Fruit fly (Drosophila melanogaster): Measurements from ENCODE around the gene CG7384.

CG7384 gene

dm6 chr2L:10499608-10500007 lies 10.6 kb downstream of the CG7384 start (continued):
- peak; percentile 37; the same call in 1 of the 2 replicates for TF ChIP-seq rib (GFP tag; IDR thresholded peaks at IDR 0.05)

dm6 chr2L:10497106-10497800 lies 13.0 kb downstream of the CG7384 start:
- TF ChIP-seq CG30431 (GFP tag; optimal IDR thresholded peaks at IDR 0.05), result no peak
- peak; percentile 12 for TF ChIP-seq CG12071 (GFP tag; optimal IDR thresholded peaks at IDR 0.05)
- TF ChIP-seq CG17612 (GFP tag; IDR thresholded peaks at IDR 0.05), result no peak
- TF ChIP-seq CG10654 (GFP tag; optimal IDR thresholded peaks at IDR 0.05), result no peak
- peak; percentile 23 for TF ChIP-seq CG9727 (GFP tag; optimal IDR thresholded peaks at IDR 0.05)
- TF ChIP-seq tap (tag; optimal IDR thresholded peaks at IDR 0.05), result no peak
- TF ChIP-seq CG8089 (GFP tag; optimal IDR thresholded peaks at IDR 0.05), result peak; percentile 23
- TF ChIP-seq CG17359 (tag; optimal IDR thresholded peaks at IDR 0.05), result peak; percentile 20
- TF ChIP-seq CG17328 (GFP tag; IDR thresholded peaks at IDR 0.05), result peak; percentile 15; the same call in 1 of the 2 replicates
- TF ChIP-seq salm (tag; optimal IDR thresholded peaks at IDR 0.05), result peak; percentile 1
- peak; percentile 14 for TF ChIP-seq CG1792 (GFP tag; optimal IDR thresholded peaks at IDR 0.05)
- TF ChIP-seq toy (GFP tag; IDR thresholded peaks at IDR 0.05), result no peak
- TF ChIP-seq Asciz (GFP tag; optimal IDR thresholded peaks at IDR 0.05), result peak; percentile 65
- peak; percentile 1 for TF ChIP-seq CG33213 (GFP tag; optimal IDR thresholded peaks at IDR 0.05)
- peak in 1 of 2 experiments; percentile 18 for TF ChIP-seq Hr78 (GFP tag; optimal IDR thresholded peaks at IDR 0.05)
- peak; percentile 81 for TF ChIP-seq sens (GFP tag)
- no peak for TF ChIP-seq HmgD (GFP tag; optimal IDR thresholded peaks at IDR 0.05)
- peak; percentile 52 for TF ChIP-seq CG6813 (GFP tag; optimal IDR thresholded peaks at IDR 0.05)
- TF ChIP-seq CG11695 (GFP tag; IDR thresholded peaks at IDR 0.05), result no peak
- TF ChIP-seq ATbp (GFP tag; optimal IDR thresholded peaks at IDR 0.05), result peak; percentile 53
- TF ChIP-seq nau (GFP tag; optimal IDR thresholded peaks at IDR 0.05), result no peak
- no peak for TF ChIP-seq Dip3 (GFP tag; optimal IDR thresholded peaks at IDR 0.05)
- TF ChIP-seq Xrp1 (GFP tag; IDR thresholded peaks at IDR 0.05), result peak; percentile 62
- no peak for TF ChIP-seq CG8290 (GFP tag; optimal IDR thresholded peaks at IDR 0.05)
- no peak for TF ChIP-seq CG8290 (tag; optimal IDR thresholded peaks at IDR 0.05)
- TF ChIP-seq bcd (GFP tag; optimal IDR thresholded peaks at IDR 0.05), result no peak
- no peak for TF ChIP-seq sc (optimal IDR thresholded peaks at IDR 0.05)
- peak; percentile 32 for TF ChIP-seq sc (GFP tag; optimal IDR thresholded peaks at IDR 0.05)
- TF ChIP-seq Pdp1 (GFP tag; optimal IDR thresholded peaks at IDR 0.05), result peak in 1 of 2 experiments; percentile 18
- peak; percentile 33 for TF ChIP-seq Blimp-1 (GFP tag; optimal IDR thresholded peaks at IDR 0.05)
- peak; percentile 11 for TF ChIP-seq CG14710 (tag; optimal IDR thresholded peaks at IDR 0.05)
- TF ChIP-seq CG8359 (GFP tag; optimal IDR thresholded peaks at IDR 0.05; ENCODE audit: borderline replicate concordance), result peak; percentile 3
- 0 out of 3 replicates have a peak, but pooled peaks have one; percentile 38 for TF ChIP-seq ci (GFP tag; IDR thresholded peaks at IDR 0.05)
- TF ChIP-seq CG2875 (GFP tag; optimal IDR thresholded peaks at IDR 0.05), result peak; percentile 48
- TF ChIP-seq gsb-n (tag; optimal IDR thresholded peaks at IDR 0.05), result peak; percentile 36
- peak; percentile 16 for TF ChIP-seq CG17568 (GFP tag; optimal IDR thresholded peaks at IDR 0.05)
- TF ChIP-seq bab2 (GFP tag; optimal IDR thresholded peaks at IDR 0.05), result peak; percentile 52
- TF ChIP-seq CG3407 (GFP tag; optimal IDR thresholded peaks at IDR 0.05), result peak; percentile 63
- TF ChIP-seq CG2712 (tag; optimal IDR thresholded peaks at IDR 0.05), result peak; percentile 6
- TF ChIP-seq dysf (GFP tag; IDR thresholded peaks at IDR 0.05), result peak; percentile 20; the same call in 1 of the 3 replicates
- no peak for TF ChIP-seq D19A (tag; optimal IDR thresholded peaks at IDR 0.05)
- no peak for TF ChIP-seq fd3F (GFP tag; optimal IDR thresholded peaks at IDR 0.05)
- TF ChIP-seq Vsx1 (GFP tag; optimal IDR thresholded peaks at IDR 0.05), result peak; percentile 25
- TF ChIP-seq CG15696 (tag; optimal IDR thresholded peaks at IDR 0.05), result peak; percentile 7
- TF ChIP-seq CG1603 (tag; optimal IDR thresholded peaks at IDR 0.05), result peak; percentile 63
- peak; percentile 25 for TF ChIP-seq CG1602 (GFP tag; optimal IDR thresholded peaks at IDR 0.05)
